Worm (Caenorhabditis elegans) whole organism, L2 larva: Measurements from ENCODE around the gene C53D6.10.

Experiments
- ama-1 ChIP-seq: fragments of 150-350 bp; optimal IDR thresholded peaks from 2 replicates; lab custom pipeline; 2018; ENCODE audit warnings: inconsistent platforms
- blmp-1 ChIP-seq: sonication (generic microtip); optimal IDR thresholded peaks from 2 replicates; lab custom pipeline; 2017; ENCODE audit warnings: missing genetic modification characterization, mild to moderate bottlenecking, missing compliant biosample characterization, antibody characterized with exemption, moderate library complexity; ENCODE audit not compliant: insufficient read depth
- ceh-16 ChIP-seq: fragments of 150-350 bp; optimal IDR thresholded peaks from 2 replicates; lab custom pipeline; 2014; ENCODE audit warnings: missing biosample characterization, missing genetic modification characterization
- dmd-4 ChIP-seq: sonication (generic microtip); optimal IDR thresholded peaks from 2 replicates; lab custom pipeline; 2017; ENCODE audit warnings: missing biosample characterization, missing genetic modification characterization
- fos-1 ChIP-seq: fragments of 150-350 bp; optimal IDR thresholded peaks from 2 replicates; lab custom pipeline; 2014; ENCODE audit warnings: missing biosample characterization, missing genetic modification characterization
- lin-13 ChIP-seq: fragments of 150-350 bp; optimal IDR thresholded peaks from 2 replicates; lab custom pipeline; 2014; ENCODE audit warnings: missing biosample characterization, missing genetic modification reagents, missing genetic modification characterization
- nhr-129 ChIP-seq: fragments of 150-350 bp; optimal IDR thresholded peaks from 2 replicates; lab custom pipeline; 2014; ENCODE audit warnings: missing biosample characterization, missing genetic modification characterization
- nhr-25 ChIP-seq: fragments of 150-350 bp; sonication (generic microtip); optimal IDR thresholded peaks from 3 replicates; lab custom pipeline; 2014; ENCODE audit warnings: missing biosample characterization, missing genetic modification characterization
- nhr-77 ChIP-seq: fragments of 150-350 bp; optimal IDR thresholded peaks from 2 replicates; lab custom pipeline; 2014; ENCODE audit warnings: missing biosample characterization, missing genetic modification characterization
- peb-1 ChIP-seq: fragments of 150-350 bp; optimal IDR thresholded peaks from 2 replicates; lab custom pipeline; 2014; ENCODE audit warnings: missing biosample characterization, missing genetic modification characterization
- sma-9 ChIP-seq, 2 experiments: fragments of 150-350 bp in 1 of 2; sonication (generic microtip) in 1 of 2; optimal IDR thresholded peaks; 2 replicates each; lab custom pipeline; 2014 to 2016; ENCODE audit warnings: missing genetic modification characterization in 2 of 2, mild to moderate bottlenecking in 1 of 2, missing biosample characterization in 1 of 2, missing compliant biosample characterization in 1 of 2, missing genetic modification reagents in 1 of 2, moderate library complexity in 1 of 2
- unc-62 ChIP-seq: fragments of 150-350 bp; optimal IDR thresholded peaks from 2 replicates; lab custom pipeline; 2014; ENCODE audit warnings: missing biosample characterization, missing genetic modification reagents, missing genetic modification characterization

ce11 chrIV:9020840-9021239 lies 13.4 kb downstream of the C53D6.10 start, which contains the start of gene C53D6.4:
- TF ChIP-seq lin-13 (GFP tag; lab: Kevin White, UChicago) (no peak), nhr-77 (tag; lab: Kevin White, UChicago) (no peak), unc-62 (GFP tag; lab: Kevin White, UChicago) (no peak), peb-1 (tag; lab: Kevin White, UChicago) (no peak), ceh-16 (no peak), ama-1 (no peak), nhr-25 (no peak), nhr-129 (tag; lab: Kevin White, UChicago) (no peak), fos-1 (tag; lab: Kevin White, UChicago) (no peak), dmd-4 (tag; lab: Kevin White, UChicago) (no peak), blmp-1 (tag; lab: Kevin White, UChicago) (no peak), sma-9 (GFP tag; optimal IDR thresholded peaks at IDR 0.05; lab: Kevin White, UChicago) (no peak), sma-9 (tag; optimal IDR thresholded peaks at IDR 0.05; lab: Kevin White, UChicago) (no peak)
